Comparison of ENCODE assay signal across 2 fruit fly cellular contexts in genomic region chr2L:1485975-1486665, dm6.
TF ChIP-seq lines count a peak whose summit lies in the region.

No protein-coding gene starts in this region.

TF ChIP-seq in whole organism, embryonic, 481 proteins besides CTCF, POLR2A, EP300 and RAD21 (continued from another document and continues in another):
- no peak for TF ChIP-seq grn (GFP tag; optimal IDR thresholded peaks at IDR 0.05; lab: Kevin White, UChicago)
- TF ChIP-seq nerfin-1 (tag; optimal IDR thresholded peaks at IDR 0.05; lab: Kevin White, UChicago) = no peak
- no peak for TF ChIP-seq B-H2 (GFP tag; optimal IDR thresholded peaks at IDR 0.05; lab: Kevin White, UChicago)
- TF ChIP-seq cad (GFP tag; optimal IDR thresholded peaks at IDR 0.05; lab: Kevin White, UChicago) = peak; percentile 18
- TF ChIP-seq Dref (GFP tag; IDR thresholded peaks at IDR 0.05; lab: Robert Waterston, UW) = peak; percentile 21; the same call in 1 of the 2 replicates
- TF ChIP-seq CG6175 (GFP tag; IDR thresholded peaks at IDR 0.05; lab: Robert Waterston, UW) = no peak
- TF ChIP-seq fd3F (GFP tag; optimal IDR thresholded peaks at IDR 0.05; lab: Kevin White, UChicago) = no peak
- peak; percentile 63; the same call in 1 of the 2 replicates for TF ChIP-seq stc (GFP tag; IDR thresholded peaks at IDR 0.05; lab: Robert Waterston, UW)
- TF ChIP-seq twi (tag; optimal IDR thresholded peaks at IDR 0.05; lab: Kevin White, UChicago) = peak; percentile 49
- TF ChIP-seq Usf (GFP tag; optimal IDR thresholded peaks at IDR 0.05; lab: Kevin White, UChicago) = no peak
- TF ChIP-seq bigmax (GFP tag; optimal IDR thresholded peaks at IDR 0.05; lab: Kevin White, UChicago) = no peak
- TF ChIP-seq Hmr (GFP tag; optimal IDR thresholded peaks at IDR 0.05; lab: Kevin White, UChicago) = no peak
- TF ChIP-seq slbo (GFP tag; IDR thresholded peaks at IDR 0.05; lab: Robert Waterston, UW) = no peak
- TF ChIP-seq Hand (GFP tag; optimal IDR thresholded peaks at IDR 0.05; lab: Kevin White, UChicago) = no peak
- TF ChIP-seq CG1603 (tag; optimal IDR thresholded peaks at IDR 0.05; lab: Kevin White, UChicago) = peak; percentile 29
- no peak for TF ChIP-seq gt (GFP tag; IDR thresholded peaks at IDR 0.05; lab: Robert Waterston, UW)
- no peak for TF ChIP-seq wdn (GFP tag; IDR thresholded peaks at IDR 0.05; lab: Robert Waterston, UW)
- peak; percentile 83 for TF ChIP-seq D19A (tag; optimal IDR thresholded peaks at IDR 0.05; lab: Kevin White, UChicago)
- TF ChIP-seq CG18262 (tag; optimal IDR thresholded peaks at IDR 0.05; lab: Kevin White, UChicago) = peak; percentile 22
- no peak for TF ChIP-seq odd (GFP tag; optimal IDR thresholded peaks at IDR 0.05; lab: Kevin White, UChicago)
- TF ChIP-seq ase (GFP tag; IDR thresholded peaks at IDR 0.05; lab: Robert Waterston, UW) = no peak
- TF ChIP-seq shn (GFP tag; optimal IDR thresholded peaks at IDR 0.05; lab: Kevin White, UChicago) = no peak
- TF ChIP-seq nau (GFP tag; optimal IDR thresholded peaks at IDR 0.05; lab: Kevin White, UChicago) = no peak
- peak; percentile 43; the same call in 1 of the 2 replicates for TF ChIP-seq CG31224 (GFP tag; IDR thresholded peaks at IDR 0.05; lab: Robert Waterston, UW)
- no peak for TF ChIP-seq al (GFP tag; IDR thresholded peaks at IDR 0.05; lab: Robert Waterston, UW)
- TF ChIP-seq BtbVII (GFP tag; optimal IDR thresholded peaks at IDR 0.05; lab: Kevin White, UChicago) = no peak
- TF ChIP-seq CG6689 (GFP tag; IDR thresholded peaks at IDR 0.05; lab: Robert Waterston, UW) = peak; percentile 44; the same call in 1 of the 2 replicates
- TF ChIP-seq lola (GFP tag; optimal IDR thresholded peaks at IDR 0.05; lab: Kevin White, UChicago) = no peak
- TF ChIP-seq dati (GFP tag; IDR thresholded peaks at IDR 0.05; lab: Robert Waterston, UW) = no peak
- no peak for TF ChIP-seq Hr78 (GFP tag; optimal IDR thresholded peaks at IDR 0.05; lab: Kevin White, UChicago)
- TF ChIP-seq tup (GFP tag; optimal IDR thresholded peaks at IDR 0.05; lab: Kevin White, UChicago) = no peak
- TF ChIP-seq dimm (GFP tag; IDR thresholded peaks at IDR 0.05; lab: Robert Waterston, UW) = 0 out of 2 replicates have a peak, but pooled peaks have one; percentile 19
- TF ChIP-seq pnt (GFP tag; optimal IDR thresholded peaks at IDR 0.05; lab: Kevin White, UChicago) = peak; percentile 6
- TF ChIP-seq CG12769 (tag; optimal IDR thresholded peaks at IDR 0.05; lab: Kevin White, UChicago) = no peak
- TF ChIP-seq CG4328 (GFP tag; optimal IDR thresholded peaks at IDR 0.05; lab: Kevin White, UChicago) = no peak
- no peak for TF ChIP-seq CG3838 (GFP tag; optimal IDR thresholded peaks at IDR 0.05; lab: Kevin White, UChicago)
- no peak for TF ChIP-seq Rfx (GFP tag; IDR thresholded peaks at IDR 0.05; lab: Robert Waterston, UW)
- no peak for TF ChIP-seq vfl (GFP tag; optimal IDR thresholded peaks at IDR 0.05; lab: Kevin White, UChicago)
- no peak for TF ChIP-seq Atf3 (GFP tag; optimal IDR thresholded peaks at IDR 0.05; lab: Kevin White, UChicago)
- no peak for TF ChIP-seq CG4854 (GFP tag; optimal IDR thresholded peaks at IDR 0.05; lab: Kevin White, UChicago)
- no peak for TF ChIP-seq fu2 (GFP tag; optimal IDR thresholded peaks at IDR 0.05; lab: Kevin White, UChicago)
- TF ChIP-seq Drgx (GFP tag; IDR thresholded peaks at IDR 0.05; lab: Robert Waterston, UW) = peak; percentile 82
- TF ChIP-seq sens-2 (GFP tag; IDR thresholded peaks at IDR 0.05; lab: Robert Waterston, UW) = no peak
- TF ChIP-seq trh (GFP tag; optimal IDR thresholded peaks at IDR 0.05; lab: Kevin White, UChicago) = no peak
- TF ChIP-seq Doc3 (GFP tag; IDR thresholded peaks at IDR 0.05; lab: Robert Waterston, UW; ENCODE audit: partially characterized antibody) = no peak
- no peak for TF ChIP-seq CG34376 (GFP tag; optimal IDR thresholded peaks at IDR 0.05; lab: Kevin White, UChicago)
- TF ChIP-seq CG4730 (GFP tag; IDR thresholded peaks at IDR 0.05; lab: Robert Waterston, UW) = no peak
- TF ChIP-seq C15 (GFP tag; IDR thresholded peaks at IDR 0.05; lab: Robert Waterston, UW) = 0 out of 3 replicates have a peak, but pooled peaks have one; percentile 42
- no peak for TF ChIP-seq br (optimal IDR thresholded peaks at IDR 0.05; lab: Kevin White, UChicago)
- peak in 1 of 2 experiments; percentile 12 for TF ChIP-seq Pdp1 (GFP tag; optimal IDR thresholded peaks at IDR 0.05; lab: Kevin White, UChicago)
- no peak for TF ChIP-seq chn (GFP tag; optimal IDR thresholded peaks at IDR 0.05; lab: Kevin White, UChicago)
- no peak for TF ChIP-seq Lhr (GFP tag; optimal IDR thresholded peaks at IDR 0.05; lab: Kevin White, UChicago)
- no peak for TF ChIP-seq lov (optimal IDR thresholded peaks at IDR 0.05; lab: Kevin White, UChicago)
- no peak for TF ChIP-seq lov (GFP tag; IDR thresholded peaks at IDR 0.05; lab: Robert Waterston, UW)
- no peak for TF ChIP-seq Dfd (GFP tag; optimal IDR thresholded peaks at IDR 0.05; lab: Kevin White, UChicago)
- TF ChIP-seq ab (GFP tag; optimal IDR thresholded peaks at IDR 0.05; lab: Kevin White, UChicago) = no peak
- TF ChIP-seq CG7372 (GFP tag; IDR thresholded peaks at IDR 0.05; lab: Robert Waterston, UW) = no peak
- no peak for TF ChIP-seq Sox102F (GFP tag; optimal IDR thresholded peaks at IDR 0.05; lab: Kevin White, UChicago)
- no peak for TF ChIP-seq pho (GFP tag; optimal IDR thresholded peaks at IDR 0.05; lab: Kevin White, UChicago)
- no peak for TF ChIP-seq CG12391 (tag; optimal IDR thresholded peaks at IDR 0.05; lab: Kevin White, UChicago)
- TF ChIP-seq zf30C (GFP tag; optimal IDR thresholded peaks at IDR 0.05; lab: Kevin White, UChicago) = no peak
- no peak for TF ChIP-seq gsb (GFP tag; IDR thresholded peaks at IDR 0.05; lab: Robert Waterston, UW)
- no peak for TF ChIP-seq CG1024 (GFP tag; IDR thresholded peaks at IDR 0.05; lab: Robert Waterston, UW)
- no peak for TF ChIP-seq chinmo (GFP tag; IDR thresholded peaks at IDR 0.05; lab: Robert Waterston, UW; ENCODE audit: partially characterized antibody)
- TF ChIP-seq chm (GFP tag; IDR thresholded peaks at IDR 0.05; lab: Robert Waterston, UW) = no peak
- TF ChIP-seq kni (GFP tag; optimal IDR thresholded peaks at IDR 0.05; lab: Kevin White, UChicago) = no peak
- no peak for TF ChIP-seq crc (GFP tag; optimal IDR thresholded peaks at IDR 0.05; lab: Kevin White, UChicago)
- no peak for TF ChIP-seq az2 (GFP tag; optimal IDR thresholded peaks at IDR 0.05; lab: Kevin White, UChicago)
- TF ChIP-seq HLH4C (GFP tag; IDR thresholded peaks at IDR 0.05; lab: Robert Waterston, UW; ENCODE audit: partially characterized antibody) = no peak

TF ChIP-seq in whole organism, prepupa, 60 proteins besides CTCF, POLR2A, EP300 and RAD21 (continued from another document):
- peak; percentile 74 for TF ChIP-seq esn (GFP tag; optimal IDR thresholded peaks at IDR 0.05; lab: Kevin White, UChicago)
- TF ChIP-seq topi (GFP tag; optimal IDR thresholded peaks at IDR 0.05; lab: Kevin White, UChicago) = peak; percentile 70
- peak; percentile 59 for TF ChIP-seq CG11902 (GFP tag; optimal IDR thresholded peaks at IDR 0.05; lab: Kevin White, UChicago)
- peak; percentile 59 for TF ChIP-seq CG6276 (GFP tag; optimal IDR thresholded peaks at IDR 0.05; lab: Kevin White, UChicago)
- TF ChIP-seq CG6792 (GFP tag; optimal IDR thresholded peaks at IDR 0.05; lab: Kevin White, UChicago) = peak; percentile 64
- TF ChIP-seq ss (GFP tag; optimal IDR thresholded peaks at IDR 0.05; lab: Kevin White, UChicago) = peak; percentile 58 to 63
- peak; percentile 67 for TF ChIP-seq Ets96B (tag; optimal IDR thresholded peaks at IDR 0.05; lab: Kevin White, UChicago)
- TF ChIP-seq CG16779 (tag; optimal IDR thresholded peaks at IDR 0.05; lab: Kevin White, UChicago) = peak; percentile 25
- TF ChIP-seq CG3032 (tag; optimal IDR thresholded peaks at IDR 0.05; lab: Kevin White, UChicago) = peak; percentile 83
- peak; percentile 80 for TF ChIP-seq CG6163 (GFP tag; IDR thresholded peaks at IDR 0.05; lab: Robert Waterston, UW)
- peak; percentile 65 for TF ChIP-seq dsx (GFP tag; optimal IDR thresholded peaks at IDR 0.05; lab: Kevin White, UChicago; ENCODE audit: poor library complexity, severe bottlenecking)
- peak; percentile 72 for TF ChIP-seq spab (GFP tag; optimal IDR thresholded peaks at IDR 0.05; lab: Kevin White, UChicago)
- TF ChIP-seq dac (GFP tag; optimal IDR thresholded peaks at IDR 0.05; lab: Kevin White, UChicago) = peak; percentile 10
- peak; percentile 62 for TF ChIP-seq eg (GFP tag; IDR thresholded peaks at IDR 0.05; lab: Robert Waterston, UW)
- TF ChIP-seq acj6 (GFP tag; optimal IDR thresholded peaks at IDR 0.05; lab: Kevin White, UChicago) = peak; percentile 63
- TF ChIP-seq Eip75B (GFP tag; optimal IDR thresholded peaks at IDR 0.05; lab: Kevin White, UChicago) = peak; percentile 68
- TF ChIP-seq CG8319 (GFP tag; optimal IDR thresholded peaks at IDR 0.05; lab: Kevin White, UChicago) = peak; percentile 10
- peak; percentile 65 for TF ChIP-seq OdsH (GFP tag; optimal IDR thresholded peaks at IDR 0.05; lab: Kevin White, UChicago)
- peak; percentile 61 for TF ChIP-seq CG15336 (GFP tag; IDR thresholded peaks at IDR 0.05; lab: Robert Waterston, UW)
- TF ChIP-seq CG7368 (GFP tag; optimal IDR thresholded peaks at IDR 0.05; lab: Kevin White, UChicago) = peak; percentile 81
- peak; percentile 15 for TF ChIP-seq Blimp-1 (GFP tag; optimal IDR thresholded peaks at IDR 0.05; lab: Kevin White, UChicago)
- TF ChIP-seq Eip93F (GFP tag; optimal IDR thresholded peaks at IDR 0.05; lab: Kevin White, UChicago) = peak; percentile 32
- peak; percentile 79 for TF ChIP-seq Hr4 (GFP tag; optimal IDR thresholded peaks at IDR 0.05; lab: Kevin White, UChicago)
- peak; percentile 62 for TF ChIP-seq lz (GFP tag; optimal IDR thresholded peaks at IDR 0.05; lab: Kevin White, UChicago)
- TF ChIP-seq achi (GFP tag; optimal IDR thresholded peaks at IDR 0.05; lab: Kevin White, UChicago) = peak; percentile 65
- TF ChIP-seq CG4318 (GFP tag; optimal IDR thresholded peaks at IDR 0.05; lab: Kevin White, UChicago) = peak; percentile 15
- peak; percentile 60 for TF ChIP-seq CG9139 (GFP tag; optimal IDR thresholded peaks at IDR 0.05; lab: Kevin White, UChicago)
- TF ChIP-seq salr (GFP tag; optimal IDR thresholded peaks at IDR 0.05; lab: Kevin White, UChicago) = peak; percentile 65 to 73
- TF ChIP-seq fd85E (GFP tag; optimal IDR thresholded peaks at IDR 0.05; lab: Kevin White, UChicago) = no peak
- peak; percentile 62 for TF ChIP-seq CG31627 (GFP tag; optimal IDR thresholded peaks at IDR 0.05; lab: Kevin White, UChicago)
- TF ChIP-seq Sox15 (GFP tag; optimal IDR thresholded peaks at IDR 0.05; lab: Kevin White, UChicago) = peak; percentile 47
- peak; percentile 73; the same call in 2 of the 3 replicates for TF ChIP-seq CG8119 (GFP tag; IDR thresholded peaks at IDR 0.05; lab: Robert Waterston, UW)
- peak; percentile 93 for TF ChIP-seq Eip78C (GFP tag; lab: Kevin White, UChicago)
- no peak for TF ChIP-seq CG6854 (GFP tag; optimal IDR thresholded peaks at IDR 0.05; lab: Kevin White, UChicago)
- peak; percentile 32 for TF ChIP-seq CG8632 (GFP tag; optimal IDR thresholded peaks at IDR 0.05; lab: Kevin White, UChicago)
- peak; percentile 69 for TF ChIP-seq CG11294 (GFP tag; IDR thresholded peaks at IDR 0.05; lab: Robert Waterston, UW)
